Fruit fly (Drosophila melanogaster): ENCODE measurements around the gene CG18178.

The CG18178 gene

dm6 chr3L:9708797-9709196 lies 10.1 kb downstream of the CG18178 start:
- TF ChIP-seq CG9797 (GFP tag; optimal IDR thresholded peaks at IDR 0.05) (no peak), Dfd (GFP tag; optimal IDR thresholded peaks at IDR 0.05) (peak in 1 of 2 experiments; percentile 93), dimm (GFP tag; IDR thresholded peaks at IDR 0.05) (0 out of 2 replicates have a peak, but pooled peaks have one; percentile 21), CG1233 (GFP tag; optimal IDR thresholded peaks at IDR 0.05) (no peak)

dm6 chr3L:9705591-9705990 lies 13.4 kb downstream of the CG18178 start:
- peak; percentile 4 for TF ChIP-seq Med (GFP tag)
- TF ChIP-seq crol (GFP tag; IDR thresholded peaks at IDR 0.05): no peak
- peak; percentile 92 for TF ChIP-seq Ets65A (GFP tag)

dm6 chr3L:9704162-9704748 lies 14.7 kb downstream of the CG18178 start, which contains the start of gene CG16711:
Gene CG16711 (plus strand): TSS chr3L:9704331.
- TF ChIP-seq HLH54F (GFP tag; optimal IDR thresholded peaks at IDR 0.05): no peak
- no peak for TF ChIP-seq CG14050 (GFP tag; IDR thresholded peaks at IDR 0.05)
- no peak for TF ChIP-seq CG10565 (GFP tag; optimal IDR thresholded peaks at IDR 0.05)
- no peak for TF ChIP-seq gsb (GFP tag; IDR thresholded peaks at IDR 0.05)
- peak; percentile 3 for TF ChIP-seq CG10147 (GFP tag; optimal IDR thresholded peaks at IDR 0.05)
- peak; percentile 96 for TF ChIP-seq MESR4 (GFP tag; optimal IDR thresholded peaks at IDR 0.05)
- no peak for TF ChIP-seq Lhr (GFP tag; optimal IDR thresholded peaks at IDR 0.05)
- TF ChIP-seq CG12155 (GFP tag; optimal IDR thresholded peaks at IDR 0.05): no peak
- no peak for TF ChIP-seq seq (GFP tag; IDR thresholded peaks at IDR 0.05)
- no peak for TF ChIP-seq org-1 (GFP tag; optimal IDR thresholded peaks at IDR 0.05)
- TF ChIP-seq Drgx (GFP tag; IDR thresholded peaks at IDR 0.05): no peak
- no peak for TF ChIP-seq shn (GFP tag; optimal IDR thresholded peaks at IDR 0.05)
- TF ChIP-seq CG16815 (GFP tag; optimal IDR thresholded peaks at IDR 0.05): no peak
- no peak for TF ChIP-seq bowl (GFP tag; IDR thresholded peaks at IDR 0.05)
- TF ChIP-seq CG15479 (GFP tag; optimal IDR thresholded peaks at IDR 0.05): no peak
- TF ChIP-seq hb (GFP tag; IDR thresholded peaks at IDR 0.05; ENCODE audit: partially characterized antibody): peak; percentile 93
- TF ChIP-seq CG2875 (GFP tag; optimal IDR thresholded peaks at IDR 0.05): no peak
- peak; percentile 11 for TF ChIP-seq phol (tag; optimal IDR thresholded peaks at IDR 0.05)
- TF ChIP-seq CG4328 (GFP tag; optimal IDR thresholded peaks at IDR 0.05): no peak
- TF ChIP-seq Mrtf (GFP tag; IDR thresholded peaks at IDR 0.05): no peak
- no peak for TF ChIP-seq CG10274 (GFP tag; optimal IDR thresholded peaks at IDR 0.05)
- no peak for TF ChIP-seq CG43689 (GFP tag; IDR thresholded peaks at IDR 0.05)
- no peak for TF ChIP-seq CG7928 (GFP tag; optimal IDR thresholded peaks at IDR 0.05)
- TF ChIP-seq lola (GFP tag; optimal IDR thresholded peaks at IDR 0.05): no peak
- TF ChIP-seq CG6854 (GFP tag; optimal IDR thresholded peaks at IDR 0.05): no peak
- TF ChIP-seq sug (tag; optimal IDR thresholded peaks at IDR 0.05): no peak
- TF ChIP-seq CG10209 (GFP tag; optimal IDR thresholded peaks at IDR 0.05): no peak
- TF ChIP-seq Jarid2 (GFP tag; optimal IDR thresholded peaks at IDR 0.05): no peak
- TF ChIP-seq tx (GFP tag; optimal IDR thresholded peaks at IDR 0.05): no peak
- no peak for TF ChIP-seq grn (GFP tag; optimal IDR thresholded peaks at IDR 0.05)
- TF ChIP-seq Sry-β (GFP tag; optimal IDR thresholded peaks at IDR 0.05): no peak
- TF ChIP-seq CG2678 (tag; optimal IDR thresholded peaks at IDR 0.05): no peak
- TF ChIP-seq Lpt (GFP tag; optimal IDR thresholded peaks at IDR 0.05): no peak
- TF ChIP-seq HLH4C (GFP tag; IDR thresholded peaks at IDR 0.05; ENCODE audit: partially characterized antibody): peak; percentile 96
- no peak for TF ChIP-seq croc (GFP tag; conservative IDR thresholded peaks at IDR 0.05)
- TF ChIP-seq CG6765 (GFP tag; optimal IDR thresholded peaks at IDR 0.05): no peak
- TF ChIP-seq ac (GFP tag; optimal IDR thresholded peaks at IDR 0.05): no peak
- no peak for TF ChIP-seq CG7357 (GFP tag; IDR thresholded peaks at IDR 0.05)
- TF ChIP-seq ftz-f1 (GFP tag; optimal IDR thresholded peaks at IDR 0.05): no peak
- no peak for TF ChIP-seq ken (GFP tag; IDR thresholded peaks at IDR 0.05)
- peak; percentile 92 for TF ChIP-seq hbn (GFP tag; IDR thresholded peaks at IDR 0.05; ENCODE audit: partially characterized antibody)

Measured in whole organism, embryonic.